5 fruit fly cellular contexts compared by ENCODE assay signal in genomic region chr2L:4331779-4332328, dm6.
TF ChIP-seq lines count a peak whose summit lies in the region.

No protein-coding gene starts in this region.

- TF ChIP-seq CTCF in whole organism, embryonic (GFP tag; optimal IDR thresholded peaks at IDR 0.05; lab: Kevin White, UChicago), result peak; percentile 35

TF ChIP-seq in whole organism, adult, 20 proteins besides CTCF, POLR2A, EP300 and RAD21:
- TF ChIP-seq Mnt (GFP tag; optimal IDR thresholded peaks at IDR 0.05; lab: Kevin White, UChicago) (no peak), CG5204 (GFP tag; optimal IDR thresholded peaks at IDR 0.05; lab: Kevin White, UChicago) (no peak), Hr96 (GFP tag; optimal IDR thresholded peaks at IDR 0.05; lab: Kevin White, UChicago) (peak; percentile 31), kay (GFP tag; lab: Kevin White, UChicago; ENCODE audit: borderline replicate concordance) (peak; percentile 83), bab1 (GFP tag; optimal IDR thresholded peaks at IDR 0.05; lab: Kevin White, UChicago) (no peak), cnc (optimal IDR thresholded peaks at IDR 0.05; lab: Kevin White, UChicago) (no peak), CG7045 (GFP tag; optimal IDR thresholded peaks at IDR 0.05; lab: Kevin White, UChicago) (no peak), CG7101 (tag; optimal IDR thresholded peaks at IDR 0.05; lab: Kevin White, UChicago) (peak; percentile 25), tj (GFP tag; optimal IDR thresholded peaks at IDR 0.05; lab: Kevin White, UChicago) (no peak), pad (GFP tag; optimal IDR thresholded peaks at IDR 0.05; lab: Kevin White, UChicago) (no peak)

TF ChIP-seq in whole organism, embryonic, 481 proteins besides CTCF, POLR2A, EP300 and RAD21:
- TF ChIP-seq CG8388 (GFP tag; optimal IDR thresholded peaks at IDR 0.05; lab: Kevin White, UChicago) (no peak), Dp (GFP tag; optimal IDR thresholded peaks at IDR 0.05; lab: Kevin White, UChicago) (peak; percentile 86), kay (GFP tag; optimal IDR thresholded peaks at IDR 0.05; lab: Kevin White, UChicago) (peak; percentile 6), Trl (optimal IDR thresholded peaks at IDR 0.05; lab: Kevin White, UChicago) (peak in 1 of 2 experiments; percentile 21), Trl (GFP tag; optimal IDR thresholded peaks at IDR 0.05; lab: Kevin White, UChicago) (no peak), Kr (GFP tag; optimal IDR thresholded peaks at IDR 0.05; lab: Kevin White, UChicago) (no peak), CG31365 (tag; optimal IDR thresholded peaks at IDR 0.05; lab: Kevin White, UChicago) (no peak), CG4360 (GFP tag; IDR thresholded peaks at IDR 0.05; lab: Robert Waterston, UW) (no peak), CG14667 (GFP tag; IDR thresholded peaks at IDR 0.05; lab: Robert Waterston, UW) (no peak), toy (GFP tag; IDR thresholded peaks at IDR 0.05; lab: Robert Waterston, UW) (no peak), CG5180 (GFP tag; optimal IDR thresholded peaks at IDR 0.05; lab: Kevin White, UChicago) (peak; percentile 8), Myb (GFP tag; optimal IDR thresholded peaks at IDR 0.05; lab: Kevin White, UChicago) (peak; percentile 79), E2f2 (GFP tag; IDR thresholded peaks at IDR 0.05; lab: Robert Waterston, UW) (peak; percentile 90), CG13287 (GFP tag; IDR thresholded peaks at IDR 0.05; lab: Robert Waterston, UW; ENCODE audit: partially characterized antibody) (peak; percentile 27; the same call in 1 of the 2 replicates), CG6175 (GFP tag; IDR thresholded peaks at IDR 0.05; lab: Robert Waterston, UW) (no peak), Mrtf (GFP tag; IDR thresholded peaks at IDR 0.05; lab: Robert Waterston, UW) (no peak), chinmo (GFP tag; IDR thresholded peaks at IDR 0.05; lab: Robert Waterston, UW; ENCODE audit: partially characterized antibody) (peak; percentile 50; the same call in 1 of the 4 replicates), CG6254 (GFP tag; optimal IDR thresholded peaks at IDR 0.05; lab: Kevin White, UChicago) (no peak), CG4820 (GFP tag; optimal IDR thresholded peaks at IDR 0.05; lab: Kevin White, UChicago) (no peak)
TF ChIP-seq in whole organism, embryonic: peak in this region for 8.

TF ChIP-seq in whole organism, prepupa, 60 proteins besides CTCF, POLR2A, EP300 and RAD21:
- TF ChIP-seq CG6808 (GFP tag; optimal IDR thresholded peaks at IDR 0.05; lab: Kevin White, UChicago) (peak; percentile 100), CG3032 (tag; optimal IDR thresholded peaks at IDR 0.05; lab: Kevin White, UChicago) (no peak)

TF ChIP-seq in whole organism, pupa, 21 proteins besides CTCF, POLR2A, EP300 and RAD21:
- TF ChIP-seq CG4496 (GFP tag; IDR thresholded peaks at IDR 0.05; lab: Robert Waterston, UW), result 0 out of 3 replicates have a peak, but pooled peaks have one; percentile 10
- no peak for TF ChIP-seq rn (GFP tag; IDR thresholded peaks at IDR 0.05; lab: Robert Waterston, UW)

TF ChIP-seq in whole organism, wandering third instar larva, 38 proteins besides CTCF, POLR2A, EP300 and RAD21:
- TF ChIP-seq Hr83 (GFP tag; optimal IDR thresholded peaks at IDR 0.05; lab: Kevin White, UChicago; ENCODE audit: poor library complexity, severe bottlenecking), result no peak
- no peak for TF ChIP-seq usp (GFP tag; optimal IDR thresholded peaks at IDR 0.05; lab: Kevin White, UChicago)
- TF ChIP-seq Myc (optimal IDR thresholded peaks at IDR 0.05; lab: Kevin White, UChicago), result peak; percentile 40
- no peak for TF ChIP-seq psq (GFP tag; optimal IDR thresholded peaks at IDR 0.05; lab: Kevin White, UChicago)
- no peak for TF ChIP-seq ey (GFP tag; optimal IDR thresholded peaks at IDR 0.05; lab: Kevin White, UChicago)
- TF ChIP-seq jim (GFP tag; optimal IDR thresholded peaks at IDR 0.05; lab: Kevin White, UChicago), result no peak
